Worm (Caenorhabditis elegans) whole organism, L2 larva: Measurements from ENCODE around the gene Y69E1A.1.

Experiments
- C34F6.9 ChIP-seq: fragments of 150-350 bp; optimal IDR thresholded peaks from 2 replicates; lab custom pipeline; 2014; ENCODE audit warnings: missing biosample characterization, missing genetic modification characterization
- F13H6.1 ChIP-seq: sonication (generic microtip); optimal IDR thresholded peaks from 2 replicates; lab custom pipeline; 2016; ENCODE audit warnings: missing genetic modification characterization, missing compliant biosample characterization
- R02D3.7 ChIP-seq: fragments of 150-350 bp; optimal IDR thresholded peaks from 2 replicates; lab custom pipeline; 2014; ENCODE audit warnings: missing biosample characterization, missing genetic modification characterization
- Y55F3AM.14 ChIP-seq: fragments of 200-800 bp; sonication (Bioruptor generic); optimal IDR thresholded peaks from 2 replicates; lab custom pipeline; 2018; ENCODE audit warnings: mild to moderate bottlenecking, missing genetic modification characterization, missing compliant biosample characterization
- ZK546.5 ChIP-seq: sonication (generic microtip); optimal IDR thresholded peaks from 2 replicates; lab custom pipeline; 2017; ENCODE audit warnings: missing biosample characterization, missing genetic modification characterization
- alr-1 ChIP-seq: fragments of 150-350 bp; optimal IDR thresholded peaks from 2 replicates; lab custom pipeline; 2014; ENCODE audit warnings: missing biosample characterization, missing genetic modification characterization
- aly-2 ChIP-seq: fragments of 150-350 bp; optimal IDR thresholded peaks from 2 replicates; lab custom pipeline; 2014; ENCODE audit warnings: missing biosample characterization, missing genetic modification characterization
- ama-1 ChIP-seq: fragments of 150-350 bp; optimal IDR thresholded peaks from 2 replicates; lab custom pipeline; 2018; ENCODE audit warnings: inconsistent platforms
- blmp-1 ChIP-seq: sonication (generic microtip); optimal IDR thresholded peaks from 2 replicates; lab custom pipeline; 2017; ENCODE audit warnings: missing genetic modification characterization, mild to moderate bottlenecking, missing compliant biosample characterization, antibody characterized with exemption, moderate library complexity; ENCODE audit not compliant: insufficient read depth
- ceh-16 ChIP-seq: fragments of 150-350 bp; optimal IDR thresholded peaks from 2 replicates; lab custom pipeline; 2014; ENCODE audit warnings: missing biosample characterization, missing genetic modification characterization
- ceh-82 ChIP-seq: fragments of 150-350 bp; optimal IDR thresholded peaks from 2 replicates; lab custom pipeline; 2014; ENCODE audit warnings: missing biosample characterization, missing genetic modification characterization
- crh-2 ChIP-seq: sonication (generic microtip); optimal IDR thresholded peaks from 2 replicates; lab custom pipeline; 2017; ENCODE audit warnings: missing biosample characterization, missing genetic modification characterization
- egl-27 ChIP-seq: sonication (generic microtip); optimal IDR thresholded peaks from 3 replicates; lab custom pipeline; 2017; ENCODE audit warnings: missing biosample characterization, missing genetic modification reagents, missing genetic modification characterization
- elt-3 ChIP-seq: sonication (generic microtip); optimal IDR thresholded peaks from 2 replicates; lab custom pipeline; 2017; ENCODE audit warnings: missing biosample characterization, missing genetic modification characterization
- fos-1 ChIP-seq: fragments of 150-350 bp; optimal IDR thresholded peaks from 2 replicates; lab custom pipeline; 2014; ENCODE audit warnings: missing biosample characterization, missing genetic modification characterization
- gmeb-1 ChIP-seq: fragments of 150-350 bp; optimal IDR thresholded peaks from 2 replicates; lab custom pipeline; 2014; ENCODE audit warnings: missing biosample characterization, missing genetic modification characterization
- lin-11 ChIP-seq: fragments of 150-350 bp; sonication (generic microtip); optimal IDR thresholded peaks from 2 replicates; lab custom pipeline; 2014; ENCODE audit warnings: missing biosample characterization, missing genetic modification characterization, inconsistent platforms, mixed read lengths
- lin-13 ChIP-seq: fragments of 150-350 bp; optimal IDR thresholded peaks from 2 replicates; lab custom pipeline; 2014; ENCODE audit warnings: missing biosample characterization, missing genetic modification reagents, missing genetic modification characterization
- lin-39 ChIP-seq: fragments of 150-350 bp; optimal IDR thresholded peaks from 2 replicates; lab custom pipeline; 2014; ENCODE audit warnings: missing biosample characterization, missing genetic modification reagents, missing genetic modification characterization
- lsy-2 ChIP-seq, 2 experiments: fragments of 150-350 bp in 1 of 2; sonication (generic microtip) in 1 of 2; optimal IDR thresholded peaks; 2 replicates each; lab custom pipeline; 2014 to 2017; ENCODE audit warnings: missing biosample characterization in 2 of 2, missing genetic modification characterization in 2 of 2
- mab-5 ChIP-seq: fragments of 150-350 bp; optimal IDR thresholded peaks from 2 replicates; lab custom pipeline; 2014; ENCODE audit warnings: missing biosample characterization, missing genetic modification characterization
- mbf-1 ChIP-seq: sonication (generic microtip); optimal IDR thresholded peaks from 2 replicates; lab custom pipeline; 2017; ENCODE audit warnings: missing biosample characterization, missing genetic modification characterization
- mdl-1 ChIP-seq, 2 experiments: fragments of 150-350 bp in 1 of 2; sonication (generic microtip) in 1 of 2; optimal IDR thresholded peaks; 2 replicates each; lab custom pipeline; 2017; ENCODE audit warnings: missing biosample characterization in 2 of 2, missing genetic modification characterization in 2 of 2
- nhr-11 ChIP-seq: fragments of 150-350 bp; optimal IDR thresholded peaks from 2 replicates; lab custom pipeline; 2014; ENCODE audit warnings: missing biosample characterization, missing genetic modification characterization
- nhr-12 ChIP-seq: fragments of 150-350 bp; optimal IDR thresholded peaks from 2 replicates; lab custom pipeline; 2014; ENCODE audit warnings: missing biosample characterization, missing genetic modification characterization
- nhr-129 ChIP-seq: fragments of 150-350 bp; optimal IDR thresholded peaks from 2 replicates; lab custom pipeline; 2014; ENCODE audit warnings: missing biosample characterization, missing genetic modification characterization
- nhr-237 ChIP-seq: fragments of 150-350 bp; optimal IDR thresholded peaks from 2 replicates; lab custom pipeline; 2014; ENCODE audit warnings: missing biosample characterization, missing genetic modification characterization
- nhr-25 ChIP-seq: fragments of 150-350 bp; sonication (generic microtip); optimal IDR thresholded peaks from 3 replicates; lab custom pipeline; 2014; ENCODE audit warnings: missing biosample characterization, missing genetic modification characterization
- nhr-6 ChIP-seq: fragments of 150-350 bp; optimal IDR thresholded peaks from 2 replicates; lab custom pipeline; 2014; ENCODE audit warnings: missing biosample characterization, missing genetic modification characterization
- nhr-77 ChIP-seq: fragments of 150-350 bp; optimal IDR thresholded peaks from 2 replicates; lab custom pipeline; 2014; ENCODE audit warnings: missing biosample characterization, missing genetic modification characterization
- peb-1 ChIP-seq: fragments of 150-350 bp; optimal IDR thresholded peaks from 2 replicates; lab custom pipeline; 2014; ENCODE audit warnings: missing biosample characterization, missing genetic modification characterization
- sem-4 ChIP-seq: fragments of 150-350 bp; optimal IDR thresholded peaks from 2 replicates; lab custom pipeline; 2014; ENCODE audit warnings: missing biosample characterization, missing genetic modification reagents, missing genetic modification characterization
- sma-3 ChIP-seq: sonication (generic microtip); optimal IDR thresholded peaks from 2 replicates; lab custom pipeline; 2016; ENCODE audit warnings: missing genetic modification reagents, missing genetic modification characterization, missing compliant biosample characterization
- sma-9 ChIP-seq, 2 experiments: fragments of 150-350 bp in 1 of 2; sonication (generic microtip) in 1 of 2; optimal IDR thresholded peaks; 2 replicates each; lab custom pipeline; 2014 to 2016; ENCODE audit warnings: missing genetic modification characterization in 2 of 2, mild to moderate bottlenecking in 1 of 2, missing biosample characterization in 1 of 2, missing compliant biosample characterization in 1 of 2, missing genetic modification reagents in 1 of 2, moderate library complexity in 1 of 2
- snpc-4 ChIP-seq: fragments of 150-350 bp; optimal IDR thresholded peaks from 2 replicates; lab custom pipeline; 2014; ENCODE audit warnings: missing biosample characterization, missing genetic modification characterization
- unc-39 ChIP-seq: fragments of 150-350 bp; optimal IDR thresholded peaks from 2 replicates; lab custom pipeline; 2014; ENCODE audit warnings: missing biosample characterization, missing genetic modification characterization
- unc-55 ChIP-seq: fragments of 150-350 bp; sonication (generic microtip); optimal IDR thresholded peaks from 3 replicates; lab custom pipeline; 2014; ENCODE audit warnings: missing biosample characterization, missing genetic modification reagents, missing genetic modification characterization
- zag-1 ChIP-seq: fragments of 150-350 bp; optimal IDR thresholded peaks from 2 replicates; lab custom pipeline; 2014; ENCODE audit warnings: missing biosample characterization, missing genetic modification characterization
- ztf-4 ChIP-seq: fragments of 150-350 bp; optimal IDR thresholded peaks from 2 replicates; lab custom pipeline; 2014; ENCODE audit warnings: missing biosample characterization, missing genetic modification characterization

Y69E1A.1 gene

DNA sequence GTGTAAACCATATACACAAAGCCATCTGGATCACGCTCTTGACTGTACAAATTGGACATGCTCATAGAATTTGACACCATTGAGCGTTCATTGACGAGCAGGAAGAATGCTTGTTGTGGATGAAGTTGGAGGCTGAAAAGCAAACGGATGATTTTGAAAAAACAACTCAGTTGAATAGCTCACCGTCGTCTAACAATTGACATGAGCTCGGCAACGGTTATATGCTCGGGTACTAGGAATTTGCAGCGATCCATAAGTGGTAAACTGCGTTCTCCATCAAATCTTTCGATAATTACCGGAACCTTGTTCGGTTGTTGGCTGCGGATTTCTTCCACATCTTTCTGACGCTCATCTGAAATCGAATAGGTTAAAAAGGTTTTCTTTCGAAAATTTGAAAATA is 13.9 kb downstream of the Y69E1A.1 start:
- TF ChIP-seq ama-1 (lab: Kevin White, UChicago) (no peak), alr-1 (tag; lab: Kevin White, UChicago) (no peak), nhr-6 (tag; lab: Kevin White, UChicago) (no peak), lin-39 (tag; lab: Kevin White, UChicago) (no peak), peb-1 (no peak), ZK546.5 (tag; lab: Kevin White, UChicago) (no peak)

DNA sequence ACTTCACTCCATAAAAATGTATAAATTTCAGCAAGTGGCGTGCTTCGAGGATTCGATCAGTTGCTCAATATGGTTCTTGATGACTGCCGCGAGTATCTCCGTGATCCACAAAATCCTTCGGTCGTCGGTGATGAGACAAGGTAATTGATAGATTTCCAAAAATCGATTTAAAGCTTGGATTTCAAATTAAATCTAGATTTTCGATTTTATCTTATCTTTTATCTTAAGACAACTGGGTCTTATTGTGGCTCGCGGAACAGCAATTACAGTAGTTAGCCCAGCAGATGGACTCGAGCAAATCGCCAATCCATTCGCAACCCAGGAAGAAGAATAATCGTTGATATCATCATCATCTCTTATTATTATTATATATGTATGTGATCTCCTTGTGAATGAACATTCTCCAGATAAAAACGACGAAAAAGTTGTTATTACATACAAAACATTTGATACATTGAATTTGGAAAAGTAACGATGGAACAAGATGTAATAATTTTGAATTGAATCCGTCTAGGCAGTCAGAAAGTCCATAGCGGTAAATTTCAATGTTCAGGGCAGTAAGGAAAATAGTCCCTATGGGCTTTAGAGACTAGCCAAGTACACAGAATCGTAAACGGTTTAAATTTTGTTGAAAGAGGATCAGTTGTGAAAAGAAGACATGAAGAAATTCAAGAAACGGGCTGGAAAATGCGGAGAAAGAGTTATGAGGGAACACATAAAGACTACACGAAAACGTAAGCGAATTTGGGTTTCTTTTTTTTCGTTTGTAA is 14.7 kb downstream of the Y69E1A.1 start:
- TF ChIP-seq ztf-4 (tag; lab: Kevin White, UChicago) (peak; percentile 31), nhr-237 (tag; lab: Kevin White, UChicago) (no peak), sma-3 (GFP tag; lab: Kevin White, UChicago) (no peak), nhr-6 (tag; lab: Kevin White, UChicago) (peak; percentile 6), gmeb-1 (tag; lab: Kevin White, UChicago) (peak; percentile 13), zag-1 (tag; lab: Kevin White, UChicago) (no peak), sma-9 (GFP tag; optimal IDR thresholded peaks at IDR 0.05; lab: Kevin White, UChicago) (peak; percentile 42), sma-9 (tag; optimal IDR thresholded peaks at IDR 0.05; lab: Kevin White, UChicago) (no peak), snpc-4 (tag; lab: Kevin White, UChicago) (no peak), unc-39 (tag; lab: Kevin White, UChicago) (no peak), ama-1 (lab: Kevin White, UChicago) (peak; percentile 66), nhr-25 (tag; lab: Kevin White, UChicago) (no peak), mbf-1 (tag; lab: Kevin White, UChicago) (no peak), lin-13 (no peak), crh-2 (peak; percentile 28), nhr-11 (no peak), Y55F3AM.14 (GFP tag; lab: Kevin White, UChicago) (peak; percentile 57), aly-2 (tag; lab: Kevin White, UChicago) (no peak), egl-27 (tag; lab: Kevin White, UChicago) (no peak), C34F6.9 (no peak), nhr-129 (peak; percentile 36), nhr-12 (tag; lab: Kevin White, UChicago) (no peak), ceh-82 (tag; lab: Kevin White, UChicago) (no peak), ceh-16 (tag; lab: Kevin White, UChicago) (no peak), lsy-2 (tag; optimal IDR thresholded peaks at IDR 0.05; lab: Kevin White, UChicago) (peak in 1 of 2 experiments; percentile 42), fos-1 (no peak)

DNA sequence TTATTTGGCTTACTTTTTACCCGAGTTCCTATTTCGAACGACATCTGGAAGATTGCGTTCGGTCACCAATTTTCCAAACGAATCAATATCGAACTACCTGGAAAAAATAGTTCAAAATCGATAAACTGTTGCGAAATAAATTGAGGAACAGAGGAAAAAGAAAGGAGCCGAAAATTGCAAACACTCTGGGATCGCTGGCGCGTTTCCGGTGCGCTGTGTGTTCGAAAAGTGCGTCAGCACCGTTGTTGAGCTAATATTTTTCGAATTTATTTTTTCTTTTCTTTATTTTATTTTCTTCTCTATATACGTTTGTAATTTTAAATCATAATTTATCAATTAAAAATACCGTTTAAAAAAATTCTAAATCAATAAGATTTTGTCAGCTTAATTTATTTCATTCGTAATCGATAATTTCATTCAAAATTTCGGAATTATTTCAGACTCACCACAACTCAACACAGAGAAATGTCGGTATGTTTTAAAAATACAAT is 15.6 kb downstream of the Y69E1A.1 start, which contains the start of the genes dnc-1 and lsm-7:
TSS of gene dnc-1 (minus strand) at position 142 of the 491 bp plus-strand sequence.
TSS of gene lsm-7 (plus strand) at position 441 of the 491 bp plus-strand sequence.
- TF ChIP-seq F13H6.1 (peak; percentile 59), R02D3.7 (no peak), zag-1 (tag; lab: Kevin White, UChicago) (peak; percentile 30), nhr-129 (peak; percentile 75), nhr-11 (no peak), mab-5 (peak; percentile 55), unc-55 (peak; percentile 95), nhr-237 (tag; lab: Kevin White, UChicago) (no peak), fos-1 (peak; percentile 61), nhr-25 (tag; lab: Kevin White, UChicago) (peak; percentile 75), ZK546.5 (tag; lab: Kevin White, UChicago) (peak; percentile 4), lsy-2 (tag; optimal IDR thresholded peaks at IDR 0.05; lab: Kevin White, UChicago) (peak; percentile 47 to 87), blmp-1 (tag; lab: Kevin White, UChicago) (no peak), nhr-6 (tag; lab: Kevin White, UChicago) (no peak), snpc-4 (tag; lab: Kevin White, UChicago) (peak; percentile 28), sem-4 (tag; lab: Kevin White, UChicago) (peak; percentile 58), sma-3 (GFP tag; lab: Kevin White, UChicago) (peak; percentile 30), nhr-12 (tag; lab: Kevin White, UChicago) (no peak), ztf-4 (tag; lab: Kevin White, UChicago) (peak; percentile 17), lin-13 (peak; percentile 54), gmeb-1 (tag; lab: Kevin White, UChicago) (peak; percentile 81), sma-9 (GFP tag; optimal IDR thresholded peaks at IDR 0.05; lab: Kevin White, UChicago) (peak; percentile 74), sma-9 (tag; optimal IDR thresholded peaks at IDR 0.05; lab: Kevin White, UChicago) (no peak), elt-3 (tag; lab: Kevin White, UChicago) (no peak), lin-11 (peak; percentile 56), crh-2 (peak; percentile 77), C34F6.9 (peak; percentile 95), egl-27 (tag; lab: Kevin White, UChicago) (peak; percentile 1), mdl-1 (tag; optimal IDR thresholded peaks at IDR 0.05; lab: Kevin White, UChicago) (peak in 1 of 2 experiments; percentile 2), nhr-77 (tag; lab: Kevin White, UChicago) (no peak)
